Worm (Caenorhabditis elegans) whole organism, L3 larva: Measurements from ENCODE around the gene srh-85.

Experiments
- R02D3.7 ChIP-seq: fragments of 150-350 bp; optimal IDR thresholded peaks from 2 replicates; lab custom pipeline; 2014; ENCODE audit warnings: missing biosample characterization, missing genetic modification characterization
- ZK546.5 ChIP-seq: sonication (generic microtip); optimal IDR thresholded peaks from 2 replicates; lab custom pipeline; 2017; ENCODE audit warnings: missing biosample characterization, missing genetic modification characterization
- ceh-16 ChIP-seq: sonication (generic microtip); optimal IDR thresholded peaks from 2 replicates; lab custom pipeline; 2017; ENCODE audit warnings: missing biosample characterization, missing genetic modification characterization
- ceh-28 ChIP-seq: fragments of 150-350 bp; optimal IDR thresholded peaks from 2 replicates; lab custom pipeline; 2014; ENCODE audit warnings: missing biosample characterization, missing genetic modification reagents, missing genetic modification characterization
- ceh-82 ChIP-seq: fragments of 150-350 bp; optimal IDR thresholded peaks from 2 replicates; lab custom pipeline; 2014; ENCODE audit warnings: missing biosample characterization, missing genetic modification characterization
- ceh-9 ChIP-seq: sonication (generic microtip); optimal IDR thresholded peaks from 2 replicates; lab custom pipeline; 2018; ENCODE audit warnings: missing biosample characterization, missing genetic modification characterization
- daf-12 ChIP-seq: fragments of 150-350 bp; optimal IDR thresholded peaks from 2 replicates; lab custom pipeline; 2014; ENCODE audit warnings: missing biosample characterization, missing genetic modification reagents, missing genetic modification characterization
- egl-27 ChIP-seq: sonication (generic microtip); optimal IDR thresholded peaks from 4 replicates; lab custom pipeline; 2017; ENCODE audit warnings: missing biosample characterization, missing genetic modification reagents, missing genetic modification characterization
- egl-5 ChIP-seq: fragments of 150-350 bp; optimal IDR thresholded peaks from 2 replicates; lab custom pipeline; 2017; ENCODE audit warnings: missing biosample characterization, missing genetic modification reagents, missing genetic modification characterization, inconsistent platforms
- elt-1 ChIP-seq: fragments of 150-350 bp; optimal IDR thresholded peaks from 2 replicates; lab custom pipeline; 2014; ENCODE audit warnings: missing biosample characterization, missing genetic modification characterization
- elt-2 ChIP-seq: sonication (generic microtip); optimal IDR thresholded peaks from 2 replicates; lab custom pipeline; 2016; ENCODE audit warnings: missing genetic modification reagents, mild to moderate bottlenecking, missing genetic modification characterization, missing compliant biosample characterization
- elt-3 ChIP-seq, 3 experiments: fragments of 150-350 bp in 1 of 3; sonication (generic microtip) in 2 of 3; optimal IDR thresholded peaks; 2 replicates in 2 of 3; 4 replicates in 1 of 3; lab custom pipeline; 2014 to 2017; ENCODE audit warnings: missing biosample characterization in 3 of 3, missing genetic modification characterization in 3 of 3
- fos-1 ChIP-seq: fragments of 150-350 bp; optimal IDR thresholded peaks from 2 replicates; lab custom pipeline; 2014; ENCODE audit warnings: missing biosample characterization, missing genetic modification characterization
- hmg-11 ChIP-seq: sonication (generic microtip); optimal IDR thresholded peaks from 2 replicates; lab custom pipeline; 2016; ENCODE audit warnings: missing genetic modification characterization, missing compliant biosample characterization
- jun-1 ChIP-seq: fragments of 150-350 bp; optimal IDR thresholded peaks from 2 replicates; lab custom pipeline; 2014; ENCODE audit warnings: missing biosample characterization, missing genetic modification reagents, missing genetic modification characterization
- lin-15B ChIP-seq: fragments of 150-350 bp; optimal IDR thresholded peaks from 2 replicates; lab custom pipeline; 2014; ENCODE audit warnings: missing biosample characterization, missing genetic modification characterization
- lsy-12 ChIP-seq: sonication (generic microtip); optimal IDR thresholded peaks from 2 replicates; lab custom pipeline; 2016; ENCODE audit warnings: mild to moderate bottlenecking, missing genetic modification characterization, missing compliant biosample characterization
- mdl-1 ChIP-seq: fragments of 150-350 bp; optimal IDR thresholded peaks from 2 replicates; lab custom pipeline; 2014; ENCODE audit warnings: missing biosample characterization, missing genetic modification characterization
- nfya-1 ChIP-seq: sonication (generic microtip); optimal IDR thresholded peaks from 2 replicates; lab custom pipeline; 2017; ENCODE audit warnings: missing genetic modification characterization, mild to moderate bottlenecking, missing compliant biosample characterization, antibody characterized with exemption, moderate library complexity; ENCODE audit not compliant: insufficient read depth
- nhr-11 ChIP-seq: fragments of 150-350 bp; optimal IDR thresholded peaks from 2 replicates; lab custom pipeline; 2014; ENCODE audit warnings: missing biosample characterization, missing genetic modification characterization
- nhr-23 ChIP-seq: fragments of 150-350 bp; optimal IDR thresholded peaks from 2 replicates; lab custom pipeline; 2014; ENCODE audit warnings: missing biosample characterization, missing genetic modification reagents, missing genetic modification characterization
- nhr-237 ChIP-seq: fragments of 150-350 bp; optimal IDR thresholded peaks from 2 replicates; lab custom pipeline; 2014; ENCODE audit warnings: missing biosample characterization, missing genetic modification characterization
- nhr-25 ChIP-seq: sonication (generic microtip); optimal IDR thresholded peaks from 2 replicates; lab custom pipeline; 2017; ENCODE audit warnings: missing biosample characterization, missing genetic modification characterization
- nhr-28 ChIP-seq: fragments of 150-350 bp; optimal IDR thresholded peaks from 2 replicates; lab custom pipeline; 2014; ENCODE audit warnings: missing biosample characterization, missing genetic modification characterization
- nhr-43 ChIP-seq: sonication (generic microtip); optimal IDR thresholded peaks from 2 replicates; lab custom pipeline; 2016; ENCODE audit warnings: mild to moderate bottlenecking, missing genetic modification characterization, missing compliant biosample characterization; ENCODE audit not compliant: poor library complexity, severe bottlenecking
- nhr-76 ChIP-seq: fragments of 150-350 bp; sonication (generic microtip); optimal IDR thresholded peaks from 5 replicates; lab custom pipeline; 2014; ENCODE audit warnings: missing biosample characterization, missing genetic modification characterization
- nhr-77 ChIP-seq: fragments of 150-350 bp; optimal IDR thresholded peaks from 2 replicates; lab custom pipeline; 2014; ENCODE audit warnings: missing biosample characterization, missing genetic modification characterization
- pha-4 ChIP-seq: fragments of 150-350 bp; optimal IDR thresholded peaks from 2 replicates; lab custom pipeline; 2014; ENCODE audit warnings: missing biosample characterization, missing genetic modification reagents, missing genetic modification characterization
- pqm-1 ChIP-seq: fragments of 150-350 bp; optimal IDR thresholded peaks from 2 replicates; lab custom pipeline; 2017; ENCODE audit warnings: missing biosample characterization, missing genetic modification characterization, inconsistent platforms
- sea-2 ChIP-seq: fragments of 150-350 bp; sonication (generic microtip); optimal IDR thresholded peaks from 4 replicates; lab custom pipeline; 2014; ENCODE audit warnings: missing biosample characterization, missing genetic modification reagents, missing genetic modification characterization
- skn-1 ChIP-seq: fragments of 150-350 bp; optimal IDR thresholded peaks from 2 replicates; lab custom pipeline; 2014; ENCODE audit warnings: missing biosample characterization, missing genetic modification characterization
- snpc-4 ChIP-seq: fragments of 150-350 bp; optimal IDR thresholded peaks from 2 replicates; lab custom pipeline; 2014; ENCODE audit warnings: missing biosample characterization, missing genetic modification characterization
- tbx-2 ChIP-seq: sonication (generic microtip); optimal IDR thresholded peaks from 2 replicates; lab custom pipeline; 2016; ENCODE audit warnings: mild to moderate bottlenecking, missing genetic modification characterization, missing compliant biosample characterization
- unc-39 ChIP-seq: sonication (generic microtip); optimal IDR thresholded peaks from 4 replicates; lab custom pipeline; 2017; ENCODE audit warnings: missing biosample characterization, missing genetic modification characterization
- zag-1 ChIP-seq: fragments of 150-350 bp; optimal IDR thresholded peaks from 2 replicates; lab custom pipeline; 2014; ENCODE audit warnings: missing biosample characterization, missing genetic modification characterization
- ztf-11 ChIP-seq: fragments of 150-350 bp; optimal IDR thresholded peaks from 2 replicates; lab custom pipeline; 2014; ENCODE audit warnings: missing biosample characterization, missing genetic modification characterization
- ztf-4 ChIP-seq: fragments of 150-350 bp; optimal IDR thresholded peaks from 2 replicates; lab custom pipeline; 2014; ENCODE audit warnings: missing biosample characterization, missing genetic modification characterization

The srh-85 gene

ce11 chrV:2987407-2987806 lies at the start of gene srh-85:
srh-85 (minus strand) TSS chrV:2987507.
- no peak for TF ChIP-seq tbx-2 (tag; lab: Kevin White, UChicago)
- TF ChIP-seq ceh-82 (tag; lab: Kevin White, UChicago) = no peak
- TF ChIP-seq nfya-1 (tag; lab: Kevin White, UChicago) = no peak
- TF ChIP-seq fos-1 = no peak
- no peak for TF ChIP-seq ztf-4 (tag; lab: Kevin White, UChicago)
- TF ChIP-seq skn-1 (tag; lab: Kevin White, UChicago) = no peak
- no peak for TF ChIP-seq nhr-25
- no peak for TF ChIP-seq nhr-28 (tag; lab: Kevin White, UChicago)
- no peak for TF ChIP-seq pha-4 (tag; lab: Kevin White, UChicago)
- no peak for TF ChIP-seq unc-39 (tag; lab: Kevin White, UChicago)
- no peak for TF ChIP-seq snpc-4 (tag; lab: Kevin White, UChicago)
- TF ChIP-seq hmg-11 = no peak
- TF ChIP-seq ztf-11 (tag; lab: Kevin White, UChicago) = no peak

ce11 chrV:3034236-3034635 lies 46.9 kb upstream of the srh-85 start, which contains the start of gene srw-8:
srw-8 (minus strand) TSS chrV:3034336.
- TF ChIP-seq lsy-12 (tag; lab: Kevin White, UChicago) = no peak
- TF ChIP-seq ceh-28 (tag; lab: Kevin White, UChicago) = no peak
- no peak for TF ChIP-seq nhr-25
- no peak for TF ChIP-seq nhr-23
- no peak for TF ChIP-seq daf-12 (tag; lab: Kevin White, UChicago)
- no peak for TF ChIP-seq R02D3.7 (tag; lab: Kevin White, UChicago)
- TF ChIP-seq nhr-43 (tag; lab: Kevin White, UChicago) = no peak
- no peak for TF ChIP-seq jun-1
- TF ChIP-seq egl-27 = no peak
- no peak for TF ChIP-seq nhr-28 (tag; lab: Kevin White, UChicago)
- TF ChIP-seq ceh-16 = no peak
- no peak for TF ChIP-seq snpc-4 (tag; lab: Kevin White, UChicago)

ce11 chrV:3032343-3032742 lies 45.0 kb upstream of the srh-85 start, which contains the start of gene irld-38:
irld-38 (minus strand) TSS chrV:3032443.
- TF ChIP-seq nhr-237 (tag; lab: Kevin White, UChicago) = no peak
- no peak for TF ChIP-seq ceh-16
- TF ChIP-seq nhr-76 (tag; lab: Kevin White, UChicago) = no peak
- no peak for TF ChIP-seq ZK546.5 (tag; lab: Kevin White, UChicago)
- no peak for TF ChIP-seq pha-4 (tag; lab: Kevin White, UChicago)
- no peak for TF ChIP-seq ztf-4 (tag; lab: Kevin White, UChicago)
- no peak for TF ChIP-seq sea-2
- TF ChIP-seq lsy-12 (tag; lab: Kevin White, UChicago) = no peak
- no peak for TF ChIP-seq ceh-9 (tag; lab: Kevin White, UChicago)
- TF ChIP-seq lin-15B = no peak
- no peak for TF ChIP-seq elt-1 (tag; lab: Kevin White, UChicago)
- no peak for TF ChIP-seq fos-1
- TF ChIP-seq R02D3.7 (tag; lab: Kevin White, UChicago) = no peak
- no peak for TF ChIP-seq daf-12 (tag; lab: Kevin White, UChicago)
- TF ChIP-seq, all 47 proteins: peak for 0

ce11 chrV:3028205-3028604 lies 40.9 kb upstream of the srh-85 start, which contains the start of gene asp-7:
asp-7 (plus strand) TSS chrV:3028285.
- TF ChIP-seq elt-2 (peak; percentile 15), nfya-1 (tag; lab: Kevin White, UChicago) (no peak), elt-1 (tag; lab: Kevin White, UChicago) (no peak)

ce11 chrV:3024274-3024673 lies 37.0 kb upstream of the srh-85 start, which contains the start of gene asp-8:
asp-8 (plus strand) TSS chrV:3024549.
- TF ChIP-seq elt-2 (peak; percentile 54), egl-5 (tag; lab: Kevin White, UChicago) (no peak), nhr-11 (tag; lab: Kevin White, UChicago) (no peak)

- no peak for TF ChIP-seq elt-2
- TF ChIP-seq egl-5 (tag; lab: Kevin White, UChicago) = no peak
- no peak for TF ChIP-seq tbx-2 (tag; lab: Kevin White, UChicago)
- TF ChIP-seq nfya-1 (tag; lab: Kevin White, UChicago) = no peak
- TF ChIP-seq nhr-25 = no peak
- no peak for TF ChIP-seq zag-1 (tag; lab: Kevin White, UChicago)
- TF ChIP-seq hmg-11 = no peak
- no peak for TF ChIP-seq pqm-1 (tag; lab: Kevin White, UChicago)
- no peak for TF ChIP-seq unc-39 (tag; lab: Kevin White, UChicago)
- no peak for TF ChIP-seq egl-27
- TF ChIP-seq elt-3 (tag; optimal IDR thresholded peaks at IDR 0.05; lab: Kevin White, UChicago) = no peak
- no peak for TF ChIP-seq snpc-4 (tag; lab: Kevin White, UChicago)
- no peak for TF ChIP-seq mdl-1
- no peak for TF ChIP-seq elt-1 (tag; lab: Kevin White, UChicago)
- no peak for TF ChIP-seq nhr-77 (tag; lab: Kevin White, UChicago)
Observed at ce11 chrV:3021306-3021705, 34.0 kb upstream of the srh-85 start, which contains the start of gene irld-12. irld-12 (minus strand) TSS chrV:3021406.
